Worm (Caenorhabditis elegans): ENCODE results near the gene srw-17.
A peak's percentile ranks its signal among the peaks of the same experiment; 100 is the strongest.
"Not testable (repeated sequence)": the region's sequence is repeated elsewhere in the genome, so short reads cannot be mapped to it uniquely, and the experiment has no call there.

srw-17 gene

DNA sequence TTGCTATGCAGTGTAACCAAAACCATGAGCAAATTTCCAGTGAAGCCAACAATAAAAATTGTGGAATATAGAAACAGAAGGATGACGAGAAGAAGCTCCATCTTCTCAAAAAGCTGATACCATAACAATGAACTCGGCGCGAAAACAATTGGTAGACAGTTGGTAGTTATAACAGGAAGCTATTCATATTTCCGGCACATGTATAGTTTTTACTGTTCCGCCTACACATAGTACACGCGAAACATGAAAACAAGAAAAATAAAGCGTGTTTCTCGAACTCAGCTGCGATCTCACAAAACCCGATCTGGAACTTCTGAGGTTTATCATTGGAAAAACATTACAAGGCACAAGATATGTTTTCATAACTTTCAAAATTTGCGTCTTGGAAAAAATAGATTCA, 17.8 kb downstream of the srw-17 start, which contains the start of gene srsx-37:
srsx-37 (minus strand) TSS at position 101 of the 400 bp plus-strand sequence.
- TF ChIP-seq hif-1 (tag; optimal IDR thresholded peaks at IDR 0.05) (no peak), nhr-10 (tag; optimal IDR thresholded peaks at IDR 0.05) (no peak), fkh-10 (GFP tag; optimal IDR thresholded peaks at IDR 0.05) (no peak), ZK546.5 (tag; optimal IDR thresholded peaks at IDR 0.05) (no peak), F44E2.7 (GFP tag; IDR thresholded peaks at IDR 0.05) (no peak), sdz-12 (GFP tag; optimal IDR thresholded peaks at IDR 0.05) (no peak), lsy-2 (tag; optimal IDR thresholded peaks at IDR 0.05) (no peak), lin-39 (tag; optimal IDR thresholded peaks at IDR 0.05) (no peak), rbr-2 (tag; optimal IDR thresholded peaks at IDR 0.05) (no peak), spr-1 (tag; optimal IDR thresholded peaks at IDR 0.05) (no peak)

DNA sequence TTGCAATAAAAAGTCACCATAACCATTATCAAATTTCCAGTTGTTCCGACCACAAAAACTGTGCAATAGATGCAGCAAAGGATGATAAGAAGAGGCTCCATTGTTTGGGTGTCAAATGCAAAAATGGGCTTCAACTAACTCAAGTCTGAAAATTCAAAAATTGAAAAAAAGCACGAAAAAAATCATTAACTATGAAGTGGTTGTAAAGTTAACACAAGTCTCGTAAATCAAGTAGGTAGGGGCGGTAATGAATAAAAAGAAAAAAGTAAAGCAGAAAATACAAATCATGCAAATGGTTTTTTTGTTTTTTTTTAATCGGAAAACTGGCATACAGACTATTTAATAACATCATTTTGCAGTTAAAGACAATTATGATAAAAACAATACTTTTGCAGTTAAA, 20.1 kb downstream of the srw-17 start, which contains the start of gene srsx-39:
srsx-39 (minus strand) TSS at position 101 of the 400 bp plus-strand sequence.
- TF ChIP-seq rbr-2 (tag; optimal IDR thresholded peaks at IDR 0.05); php-3 (GFP tag; IDR thresholded peaks at IDR 0.05); unc-39 (tag; optimal IDR thresholded peaks at IDR 0.05): not testable (repeated sequence)

DNA sequence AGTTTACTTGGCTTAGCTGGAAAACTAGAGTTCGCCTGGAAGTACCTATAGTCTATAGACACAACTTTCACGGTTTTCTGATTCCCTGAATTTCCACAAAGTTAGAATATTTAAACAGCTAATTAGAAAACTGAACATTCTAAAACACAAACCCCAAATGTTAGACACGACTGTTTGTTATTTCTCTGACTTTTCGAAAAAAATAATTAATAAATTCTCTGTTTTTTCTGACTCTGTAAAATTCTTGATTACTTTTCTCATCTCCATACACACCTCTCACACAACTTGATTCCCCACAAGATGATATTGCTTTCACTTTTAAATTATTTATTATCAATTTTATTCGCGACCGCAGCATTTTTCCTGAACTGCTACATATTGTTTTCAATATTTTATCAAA, 23.3 kb downstream of the srw-17 start, which contains the start of gene srbc-75:
srbc-75 (plus strand) TSS at position 301 of the 400 bp plus-strand sequence.
- TF ChIP-seq hlh-30 (tag; optimal IDR thresholded peaks at IDR 0.05; ENCODE audit: insufficient read depth) (no peak), aha-1 (tag) (peak; percentile 54)

DNA sequence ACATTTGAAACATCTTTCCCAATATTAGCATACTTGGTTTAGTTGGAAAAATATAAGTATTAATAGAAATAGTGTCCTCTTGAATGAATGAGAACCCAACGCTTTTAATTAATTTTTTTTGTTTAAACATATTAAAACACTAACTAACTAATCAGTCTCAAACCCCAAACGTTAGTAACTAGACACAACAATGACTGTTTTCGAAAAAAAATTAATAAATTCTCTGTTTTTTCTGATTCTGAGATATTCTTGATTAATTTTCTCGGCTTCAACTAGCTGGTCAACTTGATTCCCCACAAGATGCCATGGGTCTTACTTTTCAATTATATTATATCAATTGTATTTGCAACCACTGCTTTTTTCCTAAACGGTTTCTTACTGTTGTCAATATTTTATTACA, 24.7 kb downstream of the srw-17 start, which contains the start of gene srbc-76:
srbc-76 (plus strand) TSS at position 301 of the 400 bp plus-strand sequence.
- TF ChIP-seq nhr-25 (tag; optimal IDR thresholded peaks at IDR 0.05; ENCODE audit: borderline replicate concordance, insufficient read depth) = no peak

DNA sequence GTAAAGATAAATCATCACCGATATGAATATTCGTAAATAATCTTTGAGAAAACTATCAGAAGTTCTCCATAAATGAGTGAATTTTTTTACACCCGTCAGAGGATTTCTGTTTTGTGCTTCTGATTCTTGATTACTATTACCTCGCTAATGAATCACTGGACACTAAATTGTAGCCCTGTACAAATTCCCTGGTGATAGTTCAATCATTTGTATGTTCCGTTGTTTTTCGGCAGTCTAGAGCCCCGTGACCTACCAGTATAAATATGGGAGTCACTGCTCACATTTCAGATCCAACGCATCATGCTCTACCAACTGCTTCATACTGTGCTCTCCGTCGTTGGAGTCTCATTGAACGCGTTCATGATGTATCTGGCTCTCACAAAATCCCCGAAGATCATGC, 26.5 kb downstream of the srw-17 start, which contains the start of gene srd-28:
srd-28 (plus strand) TSS at position 301 of the 400 bp plus-strand sequence.
- TF ChIP-seq dmd-6 (GFP tag; IDR thresholded peaks at IDR 0.05); ztf-11 (tag; optimal IDR thresholded peaks at IDR 0.05); arid-1 (GFP tag; conservative IDR thresholded peaks at IDR 0.05): not testable (repeated sequence)

DNA sequence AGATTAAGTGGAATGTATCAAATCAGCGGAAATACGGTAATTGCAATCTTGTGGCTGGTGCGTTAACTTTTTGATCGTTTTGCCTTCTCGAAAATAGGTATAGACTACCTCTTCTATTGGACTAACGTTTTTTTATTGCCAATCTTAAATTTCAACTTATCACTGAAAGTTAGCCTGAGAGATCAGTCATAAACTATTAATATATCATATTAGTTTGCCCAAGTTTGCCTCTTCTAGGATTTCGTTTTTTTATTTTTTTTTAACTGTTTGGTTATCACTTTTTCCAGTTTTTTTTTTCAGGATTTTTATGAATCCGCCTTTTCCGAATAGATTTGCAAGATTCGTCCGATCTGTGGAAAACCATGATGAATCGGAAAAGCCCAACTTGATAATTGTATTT, 32.4 kb downstream of the srw-17 start, which contains the start of gene kin-30:
kin-30 (plus strand) TSS at position 301 of the 400 bp plus-strand sequence.
- TF ChIP-seq dve-1 (tag; optimal IDR thresholded peaks at IDR 0.05; ENCODE audit: insufficient read depth) = no peak

DNA sequence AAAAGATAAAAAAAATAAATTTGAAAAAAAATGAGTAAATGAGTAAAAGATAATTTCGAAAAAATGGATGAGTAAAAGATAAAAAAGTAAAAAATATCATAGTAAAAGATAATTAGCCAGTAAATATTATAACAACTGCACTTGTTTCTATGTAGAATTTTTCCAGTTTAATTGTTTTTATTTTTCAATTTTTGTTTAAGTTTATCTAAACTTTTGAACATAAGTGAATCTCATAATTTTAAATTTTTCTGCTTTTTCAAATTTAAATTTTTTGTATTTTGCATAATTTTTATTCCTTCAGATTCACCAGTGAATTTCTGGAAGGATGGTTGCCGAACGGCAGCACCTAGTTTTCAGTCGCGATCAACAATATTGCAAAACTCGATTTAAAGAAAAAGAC, 35.6 kb downstream of the srw-17 start, which contains the start of gene chil-12:
chil-12 (plus strand) TSS at position 301 of the 400 bp plus-strand sequence.
- TF ChIP-seq dmd-9 (GFP tag; IDR thresholded peaks at IDR 0.05) (no peak), zip-11 (GFP tag; IDR thresholded peaks at IDR 0.05) (no peak), hif-1 (tag; optimal IDR thresholded peaks at IDR 0.05) (no peak), spr-3 (GFP tag; optimal IDR thresholded peaks at IDR 0.05) (no peak), Y5F2A.4 (GFP tag; optimal IDR thresholded peaks at IDR 0.05) (no peak), aly-2 (tag; optimal IDR thresholded peaks at IDR 0.05) (no peak), mdt-29 (GFP tag; IDR thresholded peaks at IDR 0.05) (no peak), nhr-6 (tag; optimal IDR thresholded peaks at IDR 0.05) (no peak), T20F7.1 (GFP tag; optimal IDR thresholded peaks at IDR 0.05) (no peak)
